Fruit fly (Drosophila melanogaster): ENCODE data around the gene mub.

dm6 chr3L:21818701-21819100 is 25.9 kb upstream of the mub start:
- TF ChIP-seq CG7101 (tag; optimal IDR thresholded peaks at IDR 0.05) (no peak), Clk (GFP tag; optimal IDR thresholded peaks at IDR 0.05) (no peak)

Data from whole organism, adult.